Fruit fly (Drosophila melanogaster): ENCODE measurements around the gene eIF5B.
A peak's percentile ranks its signal among the peaks of the same experiment; 100 is the strongest.

eIF5B gene

DNA sequence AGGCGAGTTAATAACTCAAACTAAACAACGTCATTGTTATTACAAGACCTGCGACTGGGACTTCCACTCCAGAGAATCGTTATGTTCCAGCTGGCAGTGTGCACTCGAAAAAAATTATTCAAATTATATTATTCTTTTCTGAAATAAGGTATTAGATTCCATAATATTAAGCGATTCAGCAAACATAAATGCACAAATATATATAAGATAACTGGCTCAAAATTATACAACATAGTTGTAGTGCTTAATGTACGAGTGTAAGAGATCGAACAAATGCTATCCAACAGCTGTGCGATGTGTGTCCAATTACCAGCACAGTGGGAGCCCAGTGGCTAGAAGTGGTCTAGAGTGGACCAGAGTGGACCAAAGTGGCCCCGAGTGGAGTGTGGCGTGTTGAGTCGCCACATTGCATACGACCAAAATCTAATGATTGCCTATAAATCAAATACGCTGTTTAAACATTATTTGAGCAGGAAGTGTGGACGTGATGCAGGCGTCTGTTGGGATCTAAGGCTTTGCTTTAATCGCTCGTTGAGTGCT is 16.5 kb downstream of the eIF5B start (continued):
- peak; percentile 11 for TF ChIP-seq CG8632 (GFP tag; optimal IDR thresholded peaks at IDR 0.05)
- TF ChIP-seq CG7368 (GFP tag; optimal IDR thresholded peaks at IDR 0.05): no peak
- peak; percentile 73 for TF ChIP-seq CG10631 (GFP tag; optimal IDR thresholded peaks at IDR 0.05)
- TF ChIP-seq CG6276 (GFP tag; optimal IDR thresholded peaks at IDR 0.05): peak; percentile 31
- no peak for TF ChIP-seq CG11902 (GFP tag; optimal IDR thresholded peaks at IDR 0.05)
- TF ChIP-seq dsx (GFP tag; optimal IDR thresholded peaks at IDR 0.05; ENCODE audit: poor library complexity, severe bottlenecking): peak; percentile 74
- peak; percentile 70 for TF ChIP-seq CG3032 (tag; optimal IDR thresholded peaks at IDR 0.05)
- no peak for TF ChIP-seq Ets21C (GFP tag; optimal IDR thresholded peaks at IDR 0.05)
- TF ChIP-seq Smox (GFP tag; optimal IDR thresholded peaks at IDR 0.05): no peak
- no peak for TF ChIP-seq svp (GFP tag)
- peak; percentile 34 for TF ChIP-seq Hr4 (GFP tag; optimal IDR thresholded peaks at IDR 0.05)
- TF ChIP-seq pdm3 (GFP tag; optimal IDR thresholded peaks at IDR 0.05): peak; percentile 43
- no peak for TF ChIP-seq Hr38 (GFP tag; optimal IDR thresholded peaks at IDR 0.05)
- peak; percentile 50 for TF ChIP-seq fd59A (GFP tag; optimal IDR thresholded peaks at IDR 0.05)

DNA sequence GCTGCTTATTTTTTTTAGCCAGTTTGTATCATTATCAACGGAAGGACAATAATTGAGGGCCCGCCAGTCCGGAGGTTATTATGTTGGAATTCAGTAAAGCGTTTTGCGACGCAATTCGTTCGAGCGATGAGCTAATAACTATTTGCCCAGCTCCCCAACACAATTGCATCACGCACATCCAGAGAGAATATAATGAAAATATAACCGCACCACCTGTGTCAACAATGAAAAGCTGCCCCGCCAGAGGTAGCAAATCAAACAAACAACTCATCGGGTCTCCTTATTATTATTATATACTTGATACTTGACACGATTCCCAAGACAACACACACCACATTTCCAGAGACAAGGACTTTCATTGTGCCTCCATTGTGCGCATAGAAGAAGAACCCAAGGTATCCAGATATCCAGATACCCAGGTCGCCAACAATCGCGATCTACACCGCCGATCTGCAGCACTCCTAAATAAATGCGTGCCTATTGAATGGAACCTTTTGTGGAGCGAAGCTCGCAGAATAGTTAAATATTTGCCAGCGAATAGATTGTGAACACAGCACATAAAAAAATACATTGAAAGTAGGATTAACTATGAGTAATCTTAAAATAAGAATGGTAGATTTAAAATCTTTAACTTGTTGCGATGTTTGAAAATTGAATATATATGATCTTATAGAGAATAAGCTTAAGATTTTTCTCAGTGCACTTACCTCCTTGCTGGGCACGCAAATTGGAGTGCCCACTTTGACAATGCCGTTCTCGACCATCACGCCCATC is 17.8 kb downstream of the eIF5B start:
- TF ChIP-seq CG15336 (GFP tag; IDR thresholded peaks at IDR 0.05) (peak; percentile 15; the same call in 1 of the 2 replicates), CG11762 (GFP tag; optimal IDR thresholded peaks at IDR 0.05; ENCODE audit: insufficient read depth) (no peak), lz (GFP tag; optimal IDR thresholded peaks at IDR 0.05) (no peak), dac (GFP tag; optimal IDR thresholded peaks at IDR 0.05) (no peak), spab (GFP tag; optimal IDR thresholded peaks at IDR 0.05) (peak; percentile 10), CG8119 (GFP tag; IDR thresholded peaks at IDR 0.05) (0 out of 3 replicates have a peak, but pooled peaks have one; percentile 45), CG8319 (GFP tag; optimal IDR thresholded peaks at IDR 0.05) (no peak), CG16779 (tag; optimal IDR thresholded peaks at IDR 0.05) (no peak), fkh (GFP tag; optimal IDR thresholded peaks at IDR 0.05) (peak; percentile 23), CG34406 (GFP tag; optimal IDR thresholded peaks at IDR 0.05) (no peak), CG3032 (tag; optimal IDR thresholded peaks at IDR 0.05) (peak; percentile 51), CG8632 (GFP tag; optimal IDR thresholded peaks at IDR 0.05) (no peak), fd59A (GFP tag; optimal IDR thresholded peaks at IDR 0.05) (peak; percentile 22), CG11294 (GFP tag; IDR thresholded peaks at IDR 0.05) (no peak), dsx (GFP tag; optimal IDR thresholded peaks at IDR 0.05; ENCODE audit: poor library complexity, severe bottlenecking) (peak; percentile 9), Eip93F (GFP tag; optimal IDR thresholded peaks at IDR 0.05) (no peak), acj6 (GFP tag; optimal IDR thresholded peaks at IDR 0.05) (no peak), CG32006 (GFP tag; optimal IDR thresholded peaks at IDR 0.05) (peak; percentile 3), Eip75B (GFP tag; optimal IDR thresholded peaks at IDR 0.05) (no peak), CG10631 (GFP tag; optimal IDR thresholded peaks at IDR 0.05) (peak; percentile 42), Gug (GFP tag; IDR thresholded peaks at IDR 0.05) (peak; percentile 36; the same call in 1 of the 2 replicates), Hr4 (GFP tag; optimal IDR thresholded peaks at IDR 0.05) (peak; percentile 20), Sox15 (GFP tag; optimal IDR thresholded peaks at IDR 0.05) (no peak), Blimp-1 (GFP tag; optimal IDR thresholded peaks at IDR 0.05) (no peak), Ets96B (tag; optimal IDR thresholded peaks at IDR 0.05) (peak; percentile 50), Smox (GFP tag; optimal IDR thresholded peaks at IDR 0.05) (no peak), pdm3 (GFP tag; optimal IDR thresholded peaks at IDR 0.05) (peak; percentile 10), achi (GFP tag; optimal IDR thresholded peaks at IDR 0.05) (peak; percentile 27), CG6276 (GFP tag; optimal IDR thresholded peaks at IDR 0.05) (no peak), CG10669 (GFP tag; optimal IDR thresholded peaks at IDR 0.05) (peak; percentile 35), svp (GFP tag) (peak; percentile 42), CG9139 (GFP tag; optimal IDR thresholded peaks at IDR 0.05) (no peak), CG31627 (GFP tag; optimal IDR thresholded peaks at IDR 0.05) (no peak), CG6854 (GFP tag; optimal IDR thresholded peaks at IDR 0.05) (no peak), CG6163 (GFP tag; IDR thresholded peaks at IDR 0.05) (peak; percentile 56; the same call in 1 of the 3 replicates), Hr39 (GFP tag; optimal IDR thresholded peaks at IDR 0.05) (no peak), eg (GFP tag; IDR thresholded peaks at IDR 0.05) (0 out of 3 replicates have a peak, but pooled peaks have one; percentile 29), net (GFP tag; optimal IDR thresholded peaks at IDR 0.05) (no peak), Ets21C (GFP tag; optimal IDR thresholded peaks at IDR 0.05) (no peak), CG3919 (GFP tag; optimal IDR thresholded peaks at IDR 0.05) (peak; percentile 56), CG7368 (GFP tag; optimal IDR thresholded peaks at IDR 0.05) (no peak), topi (GFP tag; optimal IDR thresholded peaks at IDR 0.05) (no peak), Sox14 (GFP tag; optimal IDR thresholded peaks at IDR 0.05) (peak; percentile 11), Lpt (GFP tag; optimal IDR thresholded peaks at IDR 0.05) (no peak)
